Worm (Caenorhabditis elegans) whole organism, late embryonic: ENCODE data around the gene feh-1.
A peak's percentile ranks its signal among the peaks of the same experiment; 100 is the strongest.

Experiments
- F13H6.1 ChIP-seq: sonication (generic microtip); optimal IDR thresholded peaks from 2 replicates; lab custom pipeline; 2016; ENCODE audit warnings: missing genetic modification characterization, missing compliant biosample characterization
- K09A11.1 ChIP-seq: sonication (generic microtip); optimal IDR thresholded peaks from 2 replicates; lab custom pipeline; 2017; ENCODE audit warnings: antibody characterized with exemption, mild to moderate bottlenecking, missing genetic modification characterization, missing compliant biosample characterization; ENCODE audit not compliant: insufficient read depth
- T23F11.4 ChIP-seq: fragments of 200-800 bp; sonication (Bioruptor generic); optimal IDR thresholded peaks from 2 replicates; lab custom pipeline; 2018; ENCODE audit warnings: mild to moderate bottlenecking, missing genetic modification characterization, missing compliant biosample characterization
- Y22D7AL.16 ChIP-seq: sonication (generic microtip); optimal IDR thresholded peaks from 2 replicates; lab custom pipeline; 2016; ENCODE audit warnings: missing genetic modification characterization, missing compliant biosample characterization
- ahr-1 ChIP-seq: sonication (generic microtip); optimal IDR thresholded peaks from 2 replicates; lab custom pipeline; 2016; ENCODE audit warnings: missing genetic modification characterization, missing compliant biosample characterization
- ceh-19 ChIP-seq: fragments of 200-800 bp; sonication (Bioruptor generic); optimal IDR thresholded peaks from 2 replicates; lab custom pipeline; 2018; ENCODE audit warnings: mild to moderate bottlenecking, missing genetic modification characterization, missing compliant biosample characterization
- ceh-2 ChIP-seq: sonication (generic microtip); optimal IDR thresholded peaks from 2 replicates; lab custom pipeline; 2016; ENCODE audit warnings: missing genotype, missing genetic modification characterization, missing compliant biosample characterization
- ceh-22 ChIP-seq: sonication (generic microtip); optimal IDR thresholded peaks from 2 replicates; lab custom pipeline; 2017; ENCODE audit warnings: missing biosample characterization, missing genetic modification characterization
- ceh-30 ChIP-seq: fragments of 150-350 bp; optimal IDR thresholded peaks from 2 replicates; lab custom pipeline; 2014; ENCODE audit warnings: missing biosample characterization, missing genetic modification characterization
- ceh-31 ChIP-seq: sonication (generic microtip); optimal IDR thresholded peaks from 2 replicates; lab custom pipeline; 2016; ENCODE audit warnings: missing genetic modification characterization, missing compliant biosample characterization
- ceh-45 ChIP-seq: fragments of 200-800 bp; sonication (Bioruptor generic); IDR thresholded peaks from 2 replicates; pipeline ENCODE4 v1.3.6; 2022; ENCODE audit warnings: missing genetic modification reagents, missing genetic modification characterization, missing compliant biosample characterization
- ceh-6 ChIP-seq: fragments of 200-800 bp; sonication (Bioruptor generic); optimal IDR thresholded peaks from 2 replicates; lab custom pipeline; 2018; ENCODE audit warnings: mild to moderate bottlenecking, missing genetic modification characterization, missing compliant biosample characterization
- ceh-9 ChIP-seq: sonication (generic microtip); optimal IDR thresholded peaks from 2 replicates; lab custom pipeline; 2016; ENCODE audit warnings: mild to moderate bottlenecking, missing genetic modification characterization, inconsistent platforms, missing compliant biosample characterization
- dmd-4 ChIP-seq: sonication (generic microtip); optimal IDR thresholded peaks from 2 replicates; lab custom pipeline; 2016; ENCODE audit warnings: borderline replicate concordance, missing genetic modification characterization, missing compliant biosample characterization
- dve-1 ChIP-seq: sonication (generic microtip); optimal IDR thresholded peaks from 2 replicates; lab custom pipeline; 2017; ENCODE audit warnings: antibody characterized with exemption, mild to moderate bottlenecking, missing genetic modification characterization, missing compliant biosample characterization
- elt-2 ChIP-seq: sonication (generic microtip); optimal IDR thresholded peaks from 2 replicates; lab custom pipeline; 2016; ENCODE audit warnings: missing genetic modification reagents, missing genetic modification characterization, missing compliant biosample characterization
- fax-1 ChIP-seq: sonication (generic microtip); optimal IDR thresholded peaks from 2 replicates; lab custom pipeline; 2016; ENCODE audit warnings: missing genotype, missing genetic modification characterization, missing compliant biosample characterization
- fkh-10 ChIP-seq: fragments of 150-350 bp; optimal IDR thresholded peaks from 2 replicates; lab custom pipeline; 2014; ENCODE audit warnings: missing biosample characterization, missing genetic modification reagents, missing genetic modification characterization
- fkh-6 ChIP-seq: sonication (generic microtip); optimal IDR thresholded peaks from 2 replicates; lab custom pipeline; 2016; ENCODE audit warnings: missing genetic modification characterization, missing compliant biosample characterization
- hlh-15 ChIP-seq: sonication (generic microtip); optimal IDR thresholded peaks from 2 replicates; lab custom pipeline; 2016; ENCODE audit warnings: missing genetic modification characterization, missing compliant biosample characterization
- hlh-30 ChIP-seq: sonication (generic microtip); optimal IDR thresholded peaks from 2 replicates; lab custom pipeline; 2017; ENCODE audit warnings: antibody characterized with exemption, missing genetic modification characterization, missing compliant biosample characterization; ENCODE audit not compliant: insufficient read depth
- hlh-8 ChIP-seq: sonication (generic microtip); optimal IDR thresholded peaks from 2 replicates; lab custom pipeline; 2016; ENCODE audit warnings: missing genotype, missing genetic modification characterization, missing compliant biosample characterization
- lim-6 ChIP-seq: sonication (generic microtip); optimal IDR thresholded peaks from 2 replicates; lab custom pipeline; 2016; ENCODE audit warnings: missing genetic modification characterization, missing compliant biosample characterization
- lin-11 ChIP-seq: fragments of 200-800 bp; sonication (Bioruptor generic); optimal IDR thresholded peaks from 2 replicates; lab custom pipeline; 2018; ENCODE audit warnings: mild to moderate bottlenecking, missing genetic modification characterization, missing compliant biosample characterization
- madf-2 ChIP-seq: sonication (generic microtip); optimal IDR thresholded peaks from 2 replicates; lab custom pipeline; 2017; ENCODE audit warnings: missing genetic modification characterization, missing compliant biosample characterization
- mec-3 ChIP-seq: sonication (generic microtip); optimal IDR thresholded peaks from 2 replicates; lab custom pipeline; 2016; ENCODE audit warnings: borderline replicate concordance, missing genetic modification characterization, missing compliant biosample characterization
- nhr-232 ChIP-seq: sonication (generic microtip); optimal IDR thresholded peaks from 2 replicates; lab custom pipeline; 2016; ENCODE audit warnings: missing genetic modification characterization, missing compliant biosample characterization
- npax-4 ChIP-seq: sonication (generic microtip); optimal IDR thresholded peaks from 2 replicates; lab custom pipeline; 2016; ENCODE audit warnings: missing genetic modification characterization, missing compliant biosample characterization
- odd-2 ChIP-seq: sonication (generic microtip); optimal IDR thresholded peaks from 2 replicates; lab custom pipeline; 2017; ENCODE audit warnings: antibody characterized with exemption, mild to moderate bottlenecking, missing genetic modification characterization, missing compliant biosample characterization
- pag-3 ChIP-seq: sonication (generic microtip); optimal IDR thresholded peaks from 2 replicates; lab custom pipeline; 2016; ENCODE audit warnings: missing compliant biosample characterization, missing genetic modification characterization, borderline replicate concordance
- pat-9 ChIP-seq: fragments of 200-800 bp; sonication (Bioruptor generic); optimal IDR thresholded peaks from 2 replicates; lab custom pipeline; 2018; ENCODE audit warnings: mild to moderate bottlenecking, missing genetic modification characterization, moderate library complexity, missing compliant biosample characterization
- pha-2 ChIP-seq: sonication (generic microtip); optimal IDR thresholded peaks from 2 replicates; lab custom pipeline; 2017; ENCODE audit warnings: mild to moderate bottlenecking, missing genetic modification characterization, missing compliant biosample characterization
- pha-4 ChIP-seq: fragments of 150-350 bp; optimal IDR thresholded peaks from 2 replicates; lab custom pipeline; 2018; ENCODE audit warnings: missing biosample characterization, missing genetic modification reagents, missing genetic modification characterization
- pros-1 ChIP-seq: fragments of 150-350 bp; optimal IDR thresholded peaks from 2 replicates; lab custom pipeline; 2014; ENCODE audit warnings: missing biosample characterization, missing genetic modification reagents, missing genetic modification characterization
- ref-2 ChIP-seq: sonication (generic microtip); optimal IDR thresholded peaks from 2 replicates; lab custom pipeline; 2016; ENCODE audit warnings: missing genetic modification characterization, missing compliant biosample characterization
- rnt-1 ChIP-seq: sonication (generic microtip); optimal IDR thresholded peaks from 2 replicates; lab custom pipeline; 2016; ENCODE audit warnings: missing genetic modification characterization, missing compliant biosample characterization
- sdc-2 ChIP-seq: sonication (generic microtip); optimal IDR thresholded peaks from 2 replicates; lab custom pipeline; 2016; ENCODE audit warnings: missing genotype, missing genetic modification characterization, missing compliant biosample characterization
- sox-2 ChIP-seq: fragments of 200-800 bp; sonication (Bioruptor generic); IDR thresholded peaks from 2 replicates; pipeline ENCODE4 v1.3.6; 2022; ENCODE audit warnings: missing genetic modification reagents, missing genetic modification characterization, missing compliant biosample characterization
- sox-4 ChIP-seq: sonication (generic microtip); optimal IDR thresholded peaks from 2 replicates; lab custom pipeline; 2017; ENCODE audit warnings: mild to moderate bottlenecking, missing genetic modification characterization, inconsistent platforms, missing compliant biosample characterization
- syd-9 ChIP-seq: sonication (generic microtip); optimal IDR thresholded peaks from 2 replicates; lab custom pipeline; 2016; ENCODE audit warnings: mild to moderate bottlenecking, missing genetic modification characterization, moderate library complexity, missing compliant biosample characterization
- tbx-2 ChIP-seq: sonication (generic microtip); optimal IDR thresholded peaks from 2 replicates; lab custom pipeline; 2016; ENCODE audit warnings: missing genetic modification characterization, missing compliant biosample characterization
- unc-3 ChIP-seq, 2 experiments: fragments of 200-800 bp in 1 of 2; sonication (Bioruptor generic) in 1 of 2; sonication (generic microtip) in 1 of 2; conservative IDR thresholded peaks in 1 of 2; optimal IDR thresholded peaks in 1 of 2; 2 replicates each; pipeline versions ENCODE4 v1.3.6 to Lab custom; 2016 to 2022; ENCODE audit warnings: missing compliant biosample characterization in 2 of 2, missing genetic modification characterization in 2 of 2, missing genetic modification reagents in 1 of 2
- unc-55 ChIP-seq: sonication (generic microtip); optimal IDR thresholded peaks from 2 replicates; lab custom pipeline; 2017; ENCODE audit warnings: missing biosample characterization, missing genetic modification reagents, missing genetic modification characterization
- zip-5 ChIP-seq: sonication (generic microtip); optimal IDR thresholded peaks from 2 replicates; lab custom pipeline; 2016; ENCODE audit warnings: missing genetic modification characterization, missing compliant biosample characterization

feh-1 gene

DNA sequence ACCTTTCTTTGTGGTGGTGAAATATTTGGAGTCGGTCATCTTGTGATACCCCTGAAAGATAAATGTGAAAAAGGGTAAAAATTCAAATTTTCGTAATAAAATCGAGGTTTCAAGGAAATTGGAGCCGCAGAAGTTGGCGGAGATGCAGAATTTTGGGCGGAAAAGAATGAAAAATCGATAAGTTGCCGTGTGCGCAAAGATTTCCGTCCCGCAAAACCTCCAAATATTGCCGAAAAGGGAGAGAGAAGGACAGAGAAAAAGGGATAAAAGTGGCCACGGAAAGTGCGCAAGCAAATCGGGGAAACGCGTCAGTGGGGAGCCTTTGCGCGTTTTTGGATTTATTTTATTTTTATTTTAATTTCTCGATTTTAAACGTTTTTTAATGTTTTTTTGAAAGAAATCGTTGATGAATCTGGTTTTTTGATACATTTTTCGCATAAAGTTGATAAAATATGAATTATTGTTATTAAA lies 47.3 kb downstream of the feh-1 start, which contains the start of gene apb-1 (continued):
- TF ChIP-seq ahr-1 (no peak), ceh-6 (GFP tag; lab: Kevin White, UChicago) (peak; percentile 13), fkh-6 (tag; lab: Kevin White, UChicago) (no peak), pros-1 (tag; lab: Kevin White, UChicago) (no peak), pha-2 (tag; lab: Kevin White, UChicago) (no peak), zip-5 (tag; lab: Kevin White, UChicago) (no peak), syd-9 (tag; lab: Kevin White, UChicago) (peak; percentile 31), Y22D7AL.16 (tag; lab: Kevin White, UChicago) (no peak), tbx-2 (tag; lab: Kevin White, UChicago) (peak; percentile 79), ceh-31 (tag; lab: Kevin White, UChicago) (peak; percentile 85), fkh-10 (GFP tag; lab: Kevin White, UChicago) (peak; percentile 52), sox-4 (peak; percentile 64), T23F11.4 (GFP tag; lab: Kevin White, UChicago) (no peak), ceh-9 (tag; lab: Kevin White, UChicago) (no peak), K09A11.1 (tag; lab: Kevin White, UChicago) (no peak), rnt-1 (tag; lab: Kevin White, UChicago) (peak; percentile 61), sdc-2 (tag; lab: Kevin White, UChicago) (peak; percentile 28), F13H6.1 (peak; percentile 1), ceh-30 (tag; lab: Kevin White, UChicago) (peak; percentile 58), ref-2 (tag; lab: Kevin White, UChicago) (no peak), hlh-15 (tag; lab: Kevin White, UChicago) (no peak), fax-1 (peak; percentile 20), dve-1 (tag; lab: Kevin White, UChicago) (peak; percentile 75), hlh-8 (tag; lab: Kevin White, UChicago) (no peak), pag-3 (no peak), ceh-45 (GFP tag; lab: Robert Waterston, UW) (no peak)
- TF ChIP-seq, all 69 proteins: peak for 38

DNA sequence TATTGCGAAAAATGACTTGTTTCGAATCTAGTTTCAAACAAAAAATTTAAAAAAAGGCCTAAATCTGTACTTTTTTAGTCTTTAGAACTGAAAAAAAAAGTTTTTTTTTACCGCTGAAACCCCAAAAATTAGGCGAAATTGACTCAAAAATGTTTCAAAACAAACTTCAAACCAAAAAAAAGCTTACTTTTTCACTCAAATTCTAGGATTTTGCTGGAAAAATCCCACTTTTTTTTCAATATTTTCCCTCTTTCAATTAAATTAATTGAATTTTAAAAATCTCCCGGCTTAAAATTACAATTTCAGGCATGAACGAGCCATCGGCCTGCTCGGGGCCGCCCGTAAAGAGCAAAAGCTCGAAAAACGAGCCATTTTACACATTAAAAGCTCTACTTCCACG lies 48.0 kb downstream of the feh-1 start, which contains the start of gene mdt-19:
mdt-19 (plus strand) TSS at position 301 of the 400 bp plus-strand sequence.
- TF ChIP-seq syd-9 (tag; lab: Kevin White, UChicago): no peak
- no peak for TF ChIP-seq unc-3 (GFP tag; conservative IDR thresholded peaks at IDR 0.05; lab: Robert Waterston, UW)
- TF ChIP-seq unc-3 (tag; optimal IDR thresholded peaks at IDR 0.05; lab: Kevin White, UChicago): no peak
- TF ChIP-seq ceh-2 (tag; lab: Kevin White, UChicago): no peak
- no peak for TF ChIP-seq K09A11.1 (tag; lab: Kevin White, UChicago)
- no peak for TF ChIP-seq elt-2 (tag; lab: Kevin White, UChicago)
- no peak for TF ChIP-seq dmd-4
- no peak for TF ChIP-seq ahr-1
- TF ChIP-seq sox-2: no peak
- no peak for TF ChIP-seq pag-3
- TF ChIP-seq F13H6.1: no peak
- no peak for TF ChIP-seq npax-4 (tag; lab: Kevin White, UChicago)
- TF ChIP-seq madf-2: no peak
- TF ChIP-seq zip-5 (tag; lab: Kevin White, UChicago): no peak
- TF ChIP-seq dve-1 (tag; lab: Kevin White, UChicago): no peak
- no peak for TF ChIP-seq pat-9 (tag; lab: Kevin White, UChicago)

DNA sequence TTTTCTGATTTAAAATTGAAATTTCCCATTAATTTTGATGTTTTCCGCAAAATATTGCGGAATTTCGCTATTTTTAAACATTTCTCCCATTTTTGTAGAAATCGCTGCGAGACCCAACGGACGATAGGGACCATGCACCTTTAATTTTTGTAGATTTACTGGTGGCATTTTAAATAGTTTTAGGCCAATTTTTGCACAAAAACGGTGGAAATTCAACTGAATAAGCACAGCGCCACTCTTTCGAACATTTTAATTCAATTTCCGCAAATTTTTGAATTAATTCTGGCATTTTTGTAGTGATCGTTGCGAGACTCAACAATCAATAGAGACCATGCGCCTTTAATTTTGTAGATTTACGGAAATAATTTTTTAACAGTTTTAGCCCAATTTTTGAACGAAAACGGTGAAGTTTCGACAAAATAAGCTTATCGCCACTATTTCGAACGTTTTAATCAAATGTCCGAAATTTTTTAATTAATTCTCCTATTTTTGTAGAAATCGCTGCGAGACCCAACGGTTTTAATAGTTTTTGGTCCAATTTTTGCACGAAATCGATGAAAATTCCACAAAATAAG lies 48.9 kb downstream of the feh-1 start:
- TF ChIP-seq ref-2 (tag; lab: Kevin White, UChicago) (no peak), odd-2 (tag; lab: Kevin White, UChicago) (no peak), elt-2 (tag; lab: Kevin White, UChicago) (no peak), tbx-2 (tag; lab: Kevin White, UChicago) (no peak), hlh-30 (tag; lab: Kevin White, UChicago) (no peak), ceh-2 (tag; lab: Kevin White, UChicago) (no peak), lin-11 (tag; lab: Kevin White, UChicago) (no peak), mec-3 (no peak), ceh-31 (tag; lab: Kevin White, UChicago) (no peak), madf-2 (no peak), unc-55 (GFP tag; lab: Kevin White, UChicago) (no peak), ceh-45 (GFP tag; lab: Robert Waterston, UW) (no peak), pha-4 (tag; lab: Kevin White, UChicago) (no peak), rnt-1 (tag; lab: Kevin White, UChicago) (no peak), lim-6 (tag; lab: Kevin White, UChicago) (no peak), ceh-22 (tag; lab: Kevin White, UChicago) (no peak), nhr-232 (no peak), zip-5 (tag; lab: Kevin White, UChicago) (no peak), ceh-19 (GFP tag; lab: Kevin White, UChicago) (no peak)
